Fruit fly (Drosophila melanogaster): Measurements from ENCODE around the gene mfrn.

The mfrn gene

dm6 chr3R:27953890-27954289 is 6.1 kb upstream of the mfrn start, which contains the start of gene CG4951 (continued):
- no peak for TF ChIP-seq D (optimal IDR thresholded peaks at IDR 0.05)
- TF ChIP-seq D (GFP tag; optimal IDR thresholded peaks at IDR 0.05) = no peak
- peak; percentile 63 for TF ChIP-seq phol (tag; optimal IDR thresholded peaks at IDR 0.05)
- TF ChIP-seq scrt (GFP tag; optimal IDR thresholded peaks at IDR 0.05) = no peak
- TF ChIP-seq CG3065 (GFP tag; optimal IDR thresholded peaks at IDR 0.05) = no peak
- TF ChIP-seq sna (GFP tag; IDR thresholded peaks at IDR 0.05; ENCODE audit: partially characterized antibody) = no peak; the same call in 1 of the 2 replicates
- no peak for TF ChIP-seq Sox100B (GFP tag; optimal IDR thresholded peaks at IDR 0.05)
- TF ChIP-seq az2 (GFP tag; optimal IDR thresholded peaks at IDR 0.05) = no peak
- TF ChIP-seq ewg (GFP tag; optimal IDR thresholded peaks at IDR 0.05) = no peak
- TF ChIP-seq CG7928 (GFP tag; optimal IDR thresholded peaks at IDR 0.05) = peak; percentile 56
- no peak for TF ChIP-seq CG9817 (tag; optimal IDR thresholded peaks at IDR 0.05)
- TF ChIP-seq seq (GFP tag; IDR thresholded peaks at IDR 0.05) = no peak
- TF ChIP-seq CG13123 (GFP tag; optimal IDR thresholded peaks at IDR 0.05) = no peak
- no peak for TF ChIP-seq pfk (GFP tag; optimal IDR thresholded peaks at IDR 0.05)
- peak; percentile 52 for TF ChIP-seq MESR4 (GFP tag; optimal IDR thresholded peaks at IDR 0.05)
- no peak for TF ChIP-seq C15 (GFP tag; IDR thresholded peaks at IDR 0.05)
- peak; percentile 2 for TF ChIP-seq CG12659 (GFP tag; optimal IDR thresholded peaks at IDR 0.05)
- no peak for TF ChIP-seq Lpt (GFP tag; optimal IDR thresholded peaks at IDR 0.05)
- TF ChIP-seq CG15696 (tag; optimal IDR thresholded peaks at IDR 0.05) = no peak
- peak; percentile 53; the same call in 2 of the 3 replicates for TF ChIP-seq CG14860 (GFP tag; IDR thresholded peaks at IDR 0.05; ENCODE audit: partially characterized antibody)
- TF ChIP-seq CG12391 (tag; optimal IDR thresholded peaks at IDR 0.05) = no peak
- peak; percentile 36; the same call in 1 of the 3 replicates for TF ChIP-seq vnd (GFP tag; IDR thresholded peaks at IDR 0.05; ENCODE audit: partially characterized antibody)
- TF ChIP-seq Myb (GFP tag; optimal IDR thresholded peaks at IDR 0.05) = peak; percentile 34
- TF ChIP-seq nerfin-2 (GFP tag; IDR thresholded peaks at IDR 0.05; ENCODE audit: partially characterized antibody) = peak; percentile 62; the same call in 1 of the 2 replicates
- peak; percentile 68 for TF ChIP-seq CG2116 (GFP tag; optimal IDR thresholded peaks at IDR 0.05)
- no peak for TF ChIP-seq CG11398 (GFP tag; optimal IDR thresholded peaks at IDR 0.05)
- TF ChIP-seq Sry-δ (GFP tag; optimal IDR thresholded peaks at IDR 0.05) = peak; percentile 58
- TF ChIP-seq CG11093 (GFP tag; IDR thresholded peaks at IDR 0.05) = no peak
- no peak for TF ChIP-seq CG31441 (GFP tag; IDR thresholded peaks at IDR 0.05)
- no peak for TF ChIP-seq Dek (tag; optimal IDR thresholded peaks at IDR 0.05)
- TF ChIP-seq peb (GFP tag; IDR thresholded peaks at IDR 0.05) = no peak

- TF ChIP-seq shn (GFP tag; optimal IDR thresholded peaks at IDR 0.05) (no peak), CG4854 (GFP tag; optimal IDR thresholded peaks at IDR 0.05) (no peak), CG6813 (GFP tag; optimal IDR thresholded peaks at IDR 0.05) (no peak), rib (GFP tag; IDR thresholded peaks at IDR 0.05) (no peak), Aef1 (GFP tag; IDR thresholded peaks at IDR 0.05) (peak; percentile 55; the same call in 2 of the 3 replicates), CG4707 (GFP tag; optimal IDR thresholded peaks at IDR 0.05) (no peak), corto (GFP tag; optimal IDR thresholded peaks at IDR 0.05) (no peak), croc (GFP tag; conservative IDR thresholded peaks at IDR 0.05) (peak; percentile 49; the same call in 1 of the 3 replicates), eyg (GFP tag; optimal IDR thresholded peaks at IDR 0.05) (no peak), H2.0 (GFP tag; IDR thresholded peaks at IDR 0.05) (peak; percentile 55; the same call in 1 of the 2 replicates), CG3281 (GFP tag; optimal IDR thresholded peaks at IDR 0.05) (peak; percentile 48), gcm (GFP tag; optimal IDR thresholded peaks at IDR 0.05) (no peak), CG4360 (GFP tag; IDR thresholded peaks at IDR 0.05) (no peak; the same call in 1 of the 2 replicates), crp (GFP tag; optimal IDR thresholded peaks at IDR 0.05) (no peak), CG7271 (tag; optimal IDR thresholded peaks at IDR 0.05) (no peak), CG10274 (GFP tag; optimal IDR thresholded peaks at IDR 0.05) (no peak), zen2 (GFP tag; IDR thresholded peaks at IDR 0.05; ENCODE audit: partially characterized antibody) (no peak), CG31388 (GFP tag; optimal IDR thresholded peaks at IDR 0.05) (no peak), CG8281 (tag; optimal IDR thresholded peaks at IDR 0.05) (no peak), Camta (GFP tag; optimal IDR thresholded peaks at IDR 0.05) (peak; percentile 21)
These were observed 643 bp upstream of the mfrn start, which contains the start of gene Gp93 for dm6 chr3R:27948421-27948906. TSS of gene Gp93 (plus strand) at chr3R:27948711.

Data from whole organism, embryonic.